Worm (Caenorhabditis elegans) whole organism, young adult: ENCODE measurements around the gene lact-5.
A peak's percentile ranks its signal among the peaks of the same experiment; 100 is the strongest.
"Not testable (repeated sequence)": the region's sequence is repeated elsewhere in the genome, so short reads cannot be mapped to it uniquely, and the experiment has no call there.

Experiments
- B0035.1 ChIP-seq: sonication (generic microtip); optimal IDR thresholded peaks from 2 replicates; lab custom pipeline; 2016; ENCODE audit warnings: missing genetic modification characterization, mild to moderate bottlenecking, missing compliant biosample characterization, missing genotype, missing genetic modification reagents
- D2030.7 ChIP-seq: fragments of 200-800 bp; sonication (Bioruptor generic); IDR thresholded peaks from 2 replicates; pipeline ENCODE4 v1.3.6; 2022; ENCODE audit warnings: missing genetic modification reagents, missing genetic modification characterization, missing compliant biosample characterization
- F23B12.7 ChIP-seq: sonication (generic microtip); optimal IDR thresholded peaks from 2 replicates; lab custom pipeline; 2017; ENCODE audit warnings: missing genetic modification characterization, mild to moderate bottlenecking, missing compliant biosample characterization, antibody characterized with exemption, moderate library complexity; ENCODE audit not compliant: insufficient read depth
- F55B11.4 ChIP-seq: sonication (generic microtip); optimal IDR thresholded peaks from 2 replicates; lab custom pipeline; 2016; ENCODE audit warnings: missing compliant biosample characterization, missing genetic modification characterization, borderline replicate concordance; ENCODE audit not compliant: insufficient read depth
- F57A8.1 ChIP-seq: fragments of 200-800 bp; sonication (Bioruptor generic); optimal IDR thresholded peaks from 2 replicates; lab custom pipeline; 2018; ENCODE audit warnings: mild to moderate bottlenecking, missing genetic modification characterization, moderate library complexity, missing compliant biosample characterization
- K12H6.12 ChIP-seq: fragments of 200-800 bp; sonication (Bioruptor generic); optimal IDR thresholded peaks from 2 replicates; lab custom pipeline; 2018; ENCODE audit warnings: mild to moderate bottlenecking, missing genetic modification characterization, missing compliant biosample characterization
- akir-1 ChIP-seq: fragments of 200-800 bp; sonication (Bioruptor generic); optimal IDR thresholded peaks from 2 replicates; lab custom pipeline; 2018; ENCODE audit warnings: mild to moderate bottlenecking, missing genetic modification characterization, moderate library complexity, missing compliant biosample characterization
- aptf-2 ChIP-seq: fragments of 200-800 bp; sonication (Bioruptor generic); conservative IDR thresholded peaks from 2 replicates; pipeline ENCODE4 v1.3.6; 2022; ENCODE audit warnings: missing genetic modification reagents, missing genetic modification characterization, missing compliant biosample characterization
- atf-7 ChIP-seq: sonication (generic microtip); optimal IDR thresholded peaks from 2 replicates; lab custom pipeline; 2017; ENCODE audit warnings: mild to moderate bottlenecking, missing genetic modification characterization, missing compliant biosample characterization
- attf-5 ChIP-seq: fragments of 200-800 bp; sonication (Bioruptor generic); optimal IDR thresholded peaks from 2 replicates; lab custom pipeline; 2018; ENCODE audit warnings: mild to moderate bottlenecking, missing genetic modification characterization, missing compliant biosample characterization
- bed-1 ChIP-seq: fragments of 200-800 bp; sonication (Bioruptor generic); IDR thresholded peaks from 2 replicates; pipeline ENCODE4 v1.3.6; 2022; ENCODE audit warnings: missing genetic modification reagents, missing genetic modification characterization, missing compliant biosample characterization
- bed-2 ChIP-seq: fragments of 200-800 bp; sonication (Bioruptor generic); IDR thresholded peaks from 2 replicates; pipeline ENCODE4 v1.3.6; 2022; ENCODE audit warnings: missing genetic modification reagents, missing genetic modification characterization, missing compliant biosample characterization
- cebp-2 ChIP-seq: fragments of 200-800 bp; sonication (Bioruptor generic); IDR thresholded peaks from 2 replicates; pipeline ENCODE4 v1.3.6; 2022; ENCODE audit warnings: missing genetic modification characterization, missing compliant biosample characterization
- ceh-58 ChIP-seq: fragments of 200-800 bp; sonication (Bioruptor generic); IDR thresholded peaks from 2 replicates; pipeline ENCODE4 v1.3.6; 2022; ENCODE audit warnings: missing genetic modification characterization, missing compliant biosample characterization
- ceh-79 ChIP-seq: sonication (generic microtip); optimal IDR thresholded peaks from 2 replicates; lab custom pipeline; 2017; ENCODE audit warnings: mild to moderate bottlenecking, missing genetic modification characterization, missing compliant biosample characterization
- chd-7 ChIP-seq: sonication (generic microtip); optimal IDR thresholded peaks from 2 replicates; lab custom pipeline; 2016; ENCODE audit warnings: mild to moderate bottlenecking, missing genetic modification characterization, moderate library complexity, missing compliant biosample characterization
- dpff-1 ChIP-seq: sonication (generic microtip); optimal IDR thresholded peaks from 2 replicates; lab custom pipeline; 2017; ENCODE audit warnings: mild to moderate bottlenecking, missing genetic modification characterization, missing compliant biosample characterization
- dpl-1 ChIP-seq: fragments of 150-350 bp; optimal IDR thresholded peaks from 2 replicates; lab custom pipeline; 2014; ENCODE audit warnings: missing biosample characterization, missing genetic modification reagents, missing genetic modification characterization
- efl-1 ChIP-seq: fragments of 150-350 bp; optimal IDR thresholded peaks from 2 replicates; lab custom pipeline; 2014; ENCODE audit warnings: missing biosample characterization, missing genetic modification reagents, missing genetic modification characterization
- fkh-3 ChIP-seq: sonication (generic microtip); optimal IDR thresholded peaks from 2 replicates; lab custom pipeline; 2016; ENCODE audit warnings: mild to moderate bottlenecking, missing genetic modification characterization, missing compliant biosample characterization
- him-1 ChIP-seq: sonication (generic microtip); optimal IDR thresholded peaks from 2 replicates; lab custom pipeline; 2016; ENCODE audit warnings: missing genotype, missing genetic modification reagents, missing genetic modification characterization, missing compliant biosample characterization
- lin-35 ChIP-seq, 3 experiments: fragments of 150-350 bp in 2 of 3; sonication (generic microtip) in 1 of 3; optimal IDR thresholded peaks; 2 replicates each; lab custom pipeline; 2014 to 2018; ENCODE audit warnings: missing biosample characterization in 3 of 3, missing genetic modification characterization in 3 of 3, missing genetic modification reagents in 3 of 3
- lin-54 ChIP-seq: fragments of 200-800 bp; sonication (Bioruptor generic); optimal IDR thresholded peaks from 2 replicates; lab custom pipeline; 2018; ENCODE audit warnings: mild to moderate bottlenecking, missing genetic modification characterization, missing compliant biosample characterization
- madf-3 ChIP-seq: fragments of 200-800 bp; sonication (Bioruptor generic); IDR thresholded peaks from 2 replicates; pipeline ENCODE4 v1.3.6; 2022; ENCODE audit warnings: missing genetic modification reagents, missing genetic modification characterization, missing compliant biosample characterization
- mcd-1 ChIP-seq: fragments of 200-800 bp; sonication (Bioruptor generic); IDR thresholded peaks from 2 replicates; pipeline ENCODE4 v1.3.6; 2022; ENCODE audit warnings: missing genetic modification reagents, missing genetic modification characterization, missing compliant biosample characterization
- mel-28 ChIP-seq: sonication (generic microtip); optimal IDR thresholded peaks from 2 replicates; lab custom pipeline; 2016; ENCODE audit warnings: borderline replicate concordance, mild to moderate bottlenecking, missing genetic modification characterization, missing compliant biosample characterization
- mes-4 ChIP-seq: sonication (generic microtip); optimal IDR thresholded peaks from 2 replicates; lab custom pipeline; 2016; ENCODE audit warnings: missing genotype, missing genetic modification characterization, missing compliant biosample characterization
- mxl-1 ChIP-seq: sonication (generic microtip); optimal IDR thresholded peaks from 2 replicates; lab custom pipeline; 2016; ENCODE audit warnings: missing genetic modification characterization, missing compliant biosample characterization
- nhr-90 ChIP-seq: sonication (generic microtip); optimal IDR thresholded peaks from 2 replicates; lab custom pipeline; 2016; ENCODE audit warnings: missing genotype, mild to moderate bottlenecking, missing genetic modification characterization, missing compliant biosample characterization
- somi-1 ChIP-seq: fragments of 200-800 bp; sonication (Bioruptor generic); optimal IDR thresholded peaks from 2 replicates; lab custom pipeline; 2018; ENCODE audit warnings: mild to moderate bottlenecking, missing genetic modification characterization, missing compliant biosample characterization
- sptf-2 ChIP-seq: fragments of 200-800 bp; sonication (Bioruptor generic); optimal IDR thresholded peaks from 2 replicates; lab custom pipeline; 2018; ENCODE audit warnings: mild to moderate bottlenecking, missing genetic modification characterization, missing compliant biosample characterization
- tlf-1 ChIP-seq: fragments of 200-800 bp; sonication (Bioruptor generic); optimal IDR thresholded peaks from 2 replicates; lab custom pipeline; 2018; ENCODE audit warnings: mild to moderate bottlenecking, missing genetic modification characterization, missing compliant biosample characterization
- unc-130 ChIP-seq: sonication (generic microtip); optimal IDR thresholded peaks from 2 replicates; lab custom pipeline; 2016; ENCODE audit warnings: missing genetic modification reagents, missing genetic modification characterization, missing compliant biosample characterization
- xnd-1 ChIP-seq: sonication (generic microtip); optimal IDR thresholded peaks from 2 replicates; lab custom pipeline; 2016; ENCODE audit warnings: missing genotype, missing genetic modification reagents, missing genetic modification characterization, missing compliant biosample characterization
- ztf-18 ChIP-seq: sonication (generic microtip); optimal IDR thresholded peaks from 2 replicates; lab custom pipeline; 2016; ENCODE audit warnings: missing genotype, mild to moderate bottlenecking, missing genetic modification characterization, missing compliant biosample characterization
- ztf-6 ChIP-seq: fragments of 200-800 bp; sonication (Bioruptor generic); IDR thresholded peaks from 2 replicates; pipeline ENCODE4 v1.3.6; 2022; ENCODE audit warnings: missing genetic modification reagents, missing genetic modification characterization, missing compliant biosample characterization

The lact-5 gene

DNA sequence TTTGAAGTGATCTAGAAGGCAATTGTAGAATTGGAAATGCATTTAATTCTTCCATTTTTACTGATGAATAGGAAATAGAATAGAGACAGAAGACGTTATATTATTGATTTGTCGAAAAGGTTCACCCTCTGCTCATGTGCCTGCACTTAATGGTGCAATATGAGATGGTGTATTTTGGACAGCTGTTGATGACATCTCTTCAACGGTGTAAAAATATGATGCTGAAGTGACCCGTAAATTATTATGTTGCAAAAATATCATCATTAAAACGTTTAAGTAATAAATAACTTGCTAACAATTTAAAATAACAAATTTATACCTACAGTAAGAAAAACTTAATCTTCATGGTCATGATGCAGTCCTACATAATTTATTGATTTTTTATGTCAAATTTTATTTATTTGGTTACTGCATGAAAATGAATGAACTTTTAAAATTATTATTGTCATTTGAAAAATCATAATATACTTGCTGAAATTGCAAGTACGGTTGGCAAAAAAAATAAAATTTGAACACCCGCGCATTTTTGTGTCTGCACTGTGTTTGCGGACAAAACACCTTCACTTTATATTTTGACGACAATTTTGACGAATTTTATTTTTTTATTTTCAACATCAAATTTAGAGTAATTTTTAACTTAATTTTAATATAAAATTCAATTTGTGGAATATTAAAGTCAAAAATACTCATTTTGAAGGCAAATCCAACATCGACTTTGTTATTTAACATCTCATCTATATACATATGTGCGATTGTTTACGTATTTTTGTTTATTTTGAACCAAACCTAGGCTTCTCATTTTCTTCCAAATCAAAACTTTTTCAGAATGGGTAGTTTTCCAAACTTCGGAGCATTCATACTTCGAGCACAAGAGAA lies 6.4 kb upstream of the lact-5 start, which contains the start of the genes fbxb-88 and tbck-1:
fbxb-88 (minus strand) TSS at position 151 of the 876 bp plus-strand sequence.
tbck-1 (plus strand) TSS at position 826 of the 876 bp plus-strand sequence.
- TF ChIP-seq F57A8.1 (GFP tag; lab: Kevin White, UChicago), result no peak
- peak; percentile 83 for TF ChIP-seq dpl-1 (GFP tag; lab: Kevin White, UChicago)
- peak; percentile 96 for TF ChIP-seq lin-54 (GFP tag; lab: Kevin White, UChicago)
- TF ChIP-seq lin-35 (GFP tag; optimal IDR thresholded peaks at IDR 0.05; lab: Kevin White, UChicago), result peak; percentile 4 to 88 (median 33)
- peak; percentile 44 for TF ChIP-seq attf-5 (GFP tag; lab: Kevin White, UChicago)
- TF ChIP-seq cebp-2, result no peak
- peak; percentile 76 for TF ChIP-seq efl-1 (GFP tag; lab: Kevin White, UChicago)

DNA sequence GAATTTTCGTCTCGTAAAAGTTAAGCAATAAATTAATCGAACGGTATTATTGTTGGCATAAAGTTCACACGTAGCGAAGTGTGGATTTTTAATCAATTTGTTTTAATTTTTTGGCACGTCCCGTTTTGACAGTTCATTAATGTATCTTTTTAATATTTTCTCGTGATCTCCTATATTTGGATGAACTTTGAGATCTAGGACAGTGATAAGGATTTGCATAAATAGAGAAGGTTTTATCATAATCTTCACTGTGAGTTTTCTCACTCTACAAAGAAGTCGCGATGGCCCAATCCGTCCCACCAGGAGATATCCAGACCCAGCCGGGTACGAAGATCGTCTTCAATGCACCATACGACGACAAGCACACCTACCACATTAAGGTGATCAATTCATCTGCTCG lies 3.6 kb upstream of the lact-5 start, which contains the start of the genes C33F10.8 and msp-40:
C33F10.8 (minus strand) TSS at position 101 of the 400 bp plus-strand sequence.
msp-40 (plus strand) TSS at position 282 of the 400 bp plus-strand sequence.
- not testable (repeated sequence) for TF ChIP-seq ztf-18; aptf-2; ceh-79 (tag; lab: Kevin White, UChicago)

DNA sequence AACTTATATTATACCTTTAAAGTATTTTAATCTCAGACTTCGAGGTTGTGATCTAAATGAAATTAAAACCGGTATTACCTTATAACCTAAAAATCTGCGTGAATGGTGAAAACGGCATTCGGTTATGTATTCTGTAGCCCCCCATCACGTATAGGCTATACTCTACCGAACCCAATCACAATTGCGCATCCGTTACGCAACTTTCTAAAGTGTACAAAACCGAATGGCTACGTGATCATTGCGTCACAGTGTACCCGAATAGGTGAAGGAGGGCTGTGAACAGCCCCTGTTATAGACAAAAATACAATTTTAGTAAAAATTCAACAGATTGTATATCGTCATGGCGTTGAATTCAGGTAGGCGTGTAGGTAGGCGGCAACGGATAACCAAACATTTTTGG lies 1.1 kb upstream of the lact-5 start:
- no peak for TF ChIP-seq unc-130 (GFP tag; lab: Kevin White, UChicago)
- TF ChIP-seq B0035.1, result no peak
- no peak for TF ChIP-seq chd-7
- TF ChIP-seq cebp-2, result no peak
- no peak for TF ChIP-seq somi-1
- TF ChIP-seq atf-7 (tag; lab: Kevin White, UChicago), result no peak
- TF ChIP-seq mel-28 (tag; lab: Kevin White, UChicago), result no peak
- TF ChIP-seq akir-1 (GFP tag; lab: Kevin White, UChicago), result no peak
- TF ChIP-seq lin-54 (GFP tag; lab: Kevin White, UChicago), result no peak
- no peak for TF ChIP-seq xnd-1 (tag; lab: Kevin White, UChicago)
- no peak for TF ChIP-seq ceh-58 (GFP tag; lab: Robert Waterston, UW)
- no peak for TF ChIP-seq F23B12.7 (tag; lab: Kevin White, UChicago)
- no peak for TF ChIP-seq dpff-1 (tag; lab: Kevin White, UChicago)
- TF ChIP-seq him-1, result no peak
- no peak for TF ChIP-seq F55B11.4 (tag; lab: Kevin White, UChicago)
- no peak for TF ChIP-seq fkh-3 (tag; lab: Kevin White, UChicago)
- TF ChIP-seq tlf-1, result no peak

DNA sequence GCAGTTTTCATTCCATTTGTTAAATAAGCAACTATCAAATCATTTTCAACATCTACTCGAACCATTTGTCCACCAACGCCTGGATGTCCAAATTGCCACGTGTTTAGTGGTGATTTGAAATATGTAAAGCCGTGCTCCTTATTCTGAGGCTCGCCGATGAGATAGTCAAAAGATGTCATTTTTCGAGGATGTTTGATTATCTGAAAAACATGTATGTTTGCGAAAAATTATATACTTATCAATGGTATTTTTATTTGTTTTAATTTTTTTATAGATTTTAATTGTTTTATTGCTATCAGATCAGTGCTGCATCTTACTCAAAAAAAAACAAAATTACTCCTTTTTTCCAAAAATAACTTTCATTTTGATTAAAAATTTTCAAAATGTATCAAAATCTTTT lies 2.8 kb downstream of the lact-5 start:
- TF ChIP-seq K12H6.12 (tag; lab: Kevin White, UChicago) (no peak), nhr-90 (tag; lab: Kevin White, UChicago) (no peak), mxl-1 (tag; lab: Kevin White, UChicago) (no peak), bed-1 (GFP tag; lab: Robert Waterston, UW) (no peak), madf-3 (GFP tag; lab: Robert Waterston, UW) (no peak), lin-35 (GFP tag; optimal IDR thresholded peaks at IDR 0.05; lab: Kevin White, UChicago) (no peak), mcd-1 (GFP tag; lab: Robert Waterston, UW) (no peak), ztf-6 (GFP tag; lab: Robert Waterston, UW) (no peak), mes-4 (no peak), sptf-2 (no peak), bed-2 (GFP tag; lab: Robert Waterston, UW) (no peak), D2030.7 (GFP tag; lab: Robert Waterston, UW) (no peak), lin-54 (GFP tag; lab: Kevin White, UChicago) (no peak)
